Fruit fly (Drosophila melanogaster): Measurements from ENCODE around the gene CG16824.
A peak's percentile ranks its signal among the peaks of the same experiment; 100 is the strongest.

DNA sequence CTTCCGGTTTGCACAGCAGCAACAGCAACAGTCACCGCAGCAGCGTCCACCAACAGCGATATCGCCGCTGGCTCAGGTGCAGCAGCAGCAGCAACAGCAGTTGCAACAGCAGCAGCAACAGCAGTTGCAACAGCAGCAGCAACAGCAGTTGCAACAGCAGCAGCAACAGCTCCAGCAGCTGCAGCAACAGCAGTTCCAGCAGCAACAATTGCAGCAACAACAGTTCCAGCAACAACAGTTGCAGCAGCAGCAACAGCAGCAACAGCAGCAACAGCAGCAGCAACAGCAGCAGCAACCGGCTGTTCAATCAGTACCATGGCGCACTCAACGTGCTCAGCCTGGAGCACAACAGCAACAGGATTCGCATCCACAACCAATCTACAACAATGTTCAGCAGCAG, 20.3 kb upstream of the CG16824 start:
- TF ChIP-seq Rel (GFP tag; optimal IDR thresholded peaks at IDR 0.05) (no peak), Rel (tag; optimal IDR thresholded peaks at IDR 0.05) (no peak), sage (GFP tag; optimal IDR thresholded peaks at IDR 0.05) (no peak), Hr83 (GFP tag; optimal IDR thresholded peaks at IDR 0.05; ENCODE audit: poor library complexity, severe bottlenecking) (no peak), pan (optimal IDR thresholded peaks at IDR 0.05) (no peak), br (GFP tag; optimal IDR thresholded peaks at IDR 0.05) (no peak), Dfd (GFP tag; optimal IDR thresholded peaks at IDR 0.05) (peak; percentile 85), fru (GFP tag; optimal IDR thresholded peaks at IDR 0.05) (no peak), lola (GFP tag; optimal IDR thresholded peaks at IDR 0.05) (no peak), dl (GFP tag; optimal IDR thresholded peaks at IDR 0.05; ENCODE audit: insufficient read depth in 1 of 2, partially characterized antibody in 2 of 2) (no peak), psq (GFP tag; optimal IDR thresholded peaks at IDR 0.05) (no peak), Jra (GFP tag; optimal IDR thresholded peaks at IDR 0.05) (no peak)
